Worm (Caenorhabditis elegans): Measurements from ENCODE around the gene srx-33.

ce11 chrV:7112223-7112622 is 6.5 kb downstream of the srx-33 start:
- TF ChIP-seq dao-5 (tag; optimal IDR thresholded peaks at IDR 0.05): no peak
- no peak for TF ChIP-seq W03F9.2 (tag; optimal IDR thresholded peaks at IDR 0.05)

All from whole organism, L4/young adult.